Fruit fly (Drosophila melanogaster): ENCODE results near the gene Wdr37.

- TF ChIP-seq Deaf1 (tag; optimal IDR thresholded peaks at IDR 0.05) (no peak), Lpt (GFP tag; optimal IDR thresholded peaks at IDR 0.05) (no peak), Fer3 (tag; optimal IDR thresholded peaks at IDR 0.05) (no peak), CG4282 (GFP tag; optimal IDR thresholded peaks at IDR 0.05) (no peak), ranshi (GFP tag; IDR thresholded peaks at IDR 0.05) (no peak), nerfin-1 (tag; optimal IDR thresholded peaks at IDR 0.05) (no peak), CG5245 (GFP tag; optimal IDR thresholded peaks at IDR 0.05) (no peak), CG12659 (GFP tag; optimal IDR thresholded peaks at IDR 0.05) (no peak), CG16779 (GFP tag; IDR thresholded peaks at IDR 0.05) (no peak), tup (GFP tag; optimal IDR thresholded peaks at IDR 0.05) (no peak), CG12071 (GFP tag; optimal IDR thresholded peaks at IDR 0.05) (no peak), CG2678 (tag; optimal IDR thresholded peaks at IDR 0.05) (no peak)
Measured at dm6 chr3R:18449188-18449587, 46.7 kb upstream of the Wdr37 start.
